Fruit fly (Drosophila melanogaster) Kc167 (cell line): ENCODE data around the gene CG6418.

Source experiments
- Myc ChIP-seq: fragments of >200 bp; optimal IDR thresholded peaks from 2 replicates; lab custom pipeline; 2017; ENCODE audit warnings: missing external identifiers
- ttk ChIP-seq: sonication (Bioruptor generic); optimal IDR thresholded peaks from 2 replicates; lab custom pipeline; 2017; ENCODE audit warnings: missing external identifiers

dm6 chr3L:10833222-10833621 is 45.6 kb downstream of the CG6418 start:
- TF ChIP-seq Myc (no peak), ttk (lab: Kevin White, UChicago) (no peak)
